Worm (Caenorhabditis elegans) whole organism, late embryonic: ENCODE measurements around the gene C44C10.3.

ENCODE experiments used
- F13H6.1 ChIP-seq: sonication (generic microtip); optimal IDR thresholded peaks from 2 replicates; lab custom pipeline; 2016; ENCODE audit warnings: missing genetic modification characterization, missing compliant biosample characterization
- ama-1 ChIP-seq: fragments of 150-350 bp; optimal IDR thresholded peaks from 2 replicates; lab custom pipeline; 2014
- ceh-19 ChIP-seq: fragments of 200-800 bp; sonication (Bioruptor generic); optimal IDR thresholded peaks from 2 replicates; lab custom pipeline; 2018; ENCODE audit warnings: mild to moderate bottlenecking, missing genetic modification characterization, missing compliant biosample characterization
- ceh-6 ChIP-seq: fragments of 200-800 bp; sonication (Bioruptor generic); optimal IDR thresholded peaks from 2 replicates; lab custom pipeline; 2018; ENCODE audit warnings: mild to moderate bottlenecking, missing genetic modification characterization, missing compliant biosample characterization
- elt-2 ChIP-seq: sonication (generic microtip); optimal IDR thresholded peaks from 2 replicates; lab custom pipeline; 2016; ENCODE audit warnings: missing genetic modification reagents, missing genetic modification characterization, missing compliant biosample characterization
- elt-4 ChIP-seq: sonication (generic microtip); optimal IDR thresholded peaks from 2 replicates; lab custom pipeline; 2016; ENCODE audit warnings: missing genetic modification characterization, missing compliant biosample characterization
- hlh-30 ChIP-seq: sonication (generic microtip); optimal IDR thresholded peaks from 2 replicates; lab custom pipeline; 2017; ENCODE audit warnings: antibody characterized with exemption, missing genetic modification characterization, missing compliant biosample characterization; ENCODE audit not compliant: insufficient read depth
- mec-3 ChIP-seq: sonication (generic microtip); optimal IDR thresholded peaks from 2 replicates; lab custom pipeline; 2016; ENCODE audit warnings: borderline replicate concordance, missing genetic modification characterization, missing compliant biosample characterization
- pha-4 ChIP-seq: fragments of 150-350 bp; optimal IDR thresholded peaks from 2 replicates; lab custom pipeline; 2018; ENCODE audit warnings: missing biosample characterization, missing genetic modification reagents, missing genetic modification characterization
- ttx-3 ChIP-seq: sonication (generic microtip); optimal IDR thresholded peaks from 2 replicates; lab custom pipeline; 2016; ENCODE audit warnings: missing genetic modification reagents, missing genetic modification characterization, missing compliant biosample characterization
- unc-3 ChIP-seq, 2 experiments: fragments of 200-800 bp in 1 of 2; sonication (Bioruptor generic) in 1 of 2; sonication (generic microtip) in 1 of 2; conservative IDR thresholded peaks in 1 of 2; optimal IDR thresholded peaks in 1 of 2; 2 replicates each; pipeline versions ENCODE4 v1.3.6 to Lab custom; 2016 to 2022; ENCODE audit warnings: missing compliant biosample characterization in 2 of 2, missing genetic modification characterization in 2 of 2, missing genetic modification reagents in 1 of 2
- unc-55 ChIP-seq: sonication (generic microtip); optimal IDR thresholded peaks from 2 replicates; lab custom pipeline; 2017; ENCODE audit warnings: missing biosample characterization, missing genetic modification reagents, missing genetic modification characterization

DNA sequence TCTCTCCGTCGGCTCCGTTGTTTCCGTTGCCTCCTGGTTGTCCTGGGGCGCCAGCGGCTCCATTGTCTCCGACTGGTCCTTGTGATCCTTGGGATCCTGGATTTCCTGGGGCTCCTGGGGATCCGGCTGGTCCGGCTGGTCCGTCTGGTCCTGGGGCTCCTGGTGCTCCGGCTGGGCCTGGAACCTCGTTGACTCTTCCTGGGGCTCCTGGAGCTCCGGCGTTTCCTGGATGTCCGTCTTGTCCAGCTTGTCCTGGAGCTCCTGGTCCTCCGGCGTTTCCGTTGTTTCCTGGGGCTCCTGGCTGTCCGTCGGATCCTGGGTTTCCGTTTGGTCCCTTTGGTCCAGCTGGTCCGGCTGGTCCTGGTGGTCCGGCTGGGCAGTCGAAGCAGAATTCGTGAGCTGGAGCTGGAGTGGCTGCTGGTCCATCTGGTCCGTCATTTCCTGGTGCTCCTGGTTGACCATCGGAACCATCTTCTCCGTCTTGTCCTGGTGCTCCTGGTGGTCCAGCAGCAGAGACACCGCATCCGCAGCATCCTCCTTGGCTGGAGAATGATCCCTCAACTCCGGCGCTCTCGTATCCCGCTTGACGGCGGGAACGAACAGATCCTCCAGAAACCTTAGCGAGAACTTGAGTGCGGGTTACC lies 9.2 kb downstream of the C44C10.3 start:
- TF ChIP-seq pha-4 (tag; lab: Kevin White, UChicago) (no peak), ttx-3 (tag; lab: Kevin White, UChicago) (no peak), unc-3 (GFP tag; conservative IDR thresholded peaks at IDR 0.05; lab: Robert Waterston, UW) (no peak), unc-3 (tag; optimal IDR thresholded peaks at IDR 0.05; lab: Kevin White, UChicago) (no peak), ama-1 (lab: Kevin White, UChicago) (no peak), elt-2 (tag; lab: Kevin White, UChicago) (no peak), F13H6.1 (tag; lab: Kevin White, UChicago) (no peak), elt-4 (tag; lab: Kevin White, UChicago) (peak; percentile 69), ceh-6 (no peak), ceh-19 (GFP tag; lab: Kevin White, UChicago) (no peak), unc-55 (GFP tag; lab: Kevin White, UChicago) (no peak), mec-3 (tag; lab: Kevin White, UChicago) (no peak), hlh-30 (tag; lab: Kevin White, UChicago) (no peak)
